Fruit fly (Drosophila melanogaster): ENCODE data around the gene CG34408.
A peak's percentile ranks its signal among the peaks of the same experiment; 100 is the strongest.

The CG34408 gene

dm6 chrX:10219955-10220354 lies at the start of gene CG34408:
Gene CG34408, plus strand, starts transcription at chrX:10220110.
- peak; percentile 66 for TF ChIP-seq Eip78C (GFP tag)
- no peak for TF ChIP-seq eg (GFP tag; IDR thresholded peaks at IDR 0.05)

- no peak for TF ChIP-seq CG6276 (GFP tag; optimal IDR thresholded peaks at IDR 0.05)
- no peak for TF ChIP-seq CG8632 (GFP tag; optimal IDR thresholded peaks at IDR 0.05)
- no peak for TF ChIP-seq eg (GFP tag; IDR thresholded peaks at IDR 0.05)
- TF ChIP-seq Ets96B (tag; optimal IDR thresholded peaks at IDR 0.05), result no peak
- TF ChIP-seq Smox (GFP tag; optimal IDR thresholded peaks at IDR 0.05), result no peak
- TF ChIP-seq Sox15 (GFP tag; optimal IDR thresholded peaks at IDR 0.05), result no peak
- TF ChIP-seq CG11902 (GFP tag; optimal IDR thresholded peaks at IDR 0.05), result no peak
These were observed 37.0 kb upstream of the CG34408 start for dm6 chrX:10182867-10183266.

- peak; percentile 58 for TF ChIP-seq Gug (GFP tag; IDR thresholded peaks at IDR 0.05)
- TF ChIP-seq fd85E (GFP tag; optimal IDR thresholded peaks at IDR 0.05), result no peak
- no peak for TF ChIP-seq CG11902 (GFP tag; optimal IDR thresholded peaks at IDR 0.05)
- TF ChIP-seq topi (GFP tag; optimal IDR thresholded peaks at IDR 0.05), result peak; percentile 2
- TF ChIP-seq CG3032 (tag; optimal IDR thresholded peaks at IDR 0.05), result peak; percentile 44
- peak; percentile 36 for TF ChIP-seq net (GFP tag; optimal IDR thresholded peaks at IDR 0.05)
- peak; percentile 46 for TF ChIP-seq achi (GFP tag; optimal IDR thresholded peaks at IDR 0.05)
- TF ChIP-seq fd59A (GFP tag; optimal IDR thresholded peaks at IDR 0.05), result peak; percentile 30
- no peak for TF ChIP-seq Sox102F (GFP tag; optimal IDR thresholded peaks at IDR 0.05)
- peak; percentile 0 for TF ChIP-seq CG4318 (GFP tag; optimal IDR thresholded peaks at IDR 0.05)
- TF ChIP-seq Eip78C (GFP tag), result peak; percentile 88
- TF ChIP-seq CG6276 (GFP tag; optimal IDR thresholded peaks at IDR 0.05), result no peak
- TF ChIP-seq eg (GFP tag; IDR thresholded peaks at IDR 0.05), result peak; percentile 73
- peak; percentile 16 for TF ChIP-seq CG6792 (GFP tag; optimal IDR thresholded peaks at IDR 0.05)
- TF ChIP-seq dsx (GFP tag; optimal IDR thresholded peaks at IDR 0.05; ENCODE audit: poor library complexity, severe bottlenecking), result no peak
- peak; percentile 32 for TF ChIP-seq Sox14 (GFP tag; optimal IDR thresholded peaks at IDR 0.05)
- TF ChIP-seq CG10669 (GFP tag; optimal IDR thresholded peaks at IDR 0.05), result peak; percentile 18
- TF ChIP-seq Lpt (GFP tag; optimal IDR thresholded peaks at IDR 0.05), result no peak
- TF ChIP-seq CG10631 (GFP tag; optimal IDR thresholded peaks at IDR 0.05), result peak; percentile 42
- no peak for TF ChIP-seq CG16779 (tag; optimal IDR thresholded peaks at IDR 0.05)
- TF ChIP-seq Ets96B (tag; optimal IDR thresholded peaks at IDR 0.05), result peak; percentile 7
- no peak for TF ChIP-seq esn (GFP tag; optimal IDR thresholded peaks at IDR 0.05)
- peak; percentile 63 for TF ChIP-seq CG32006 (GFP tag; optimal IDR thresholded peaks at IDR 0.05)
- TF ChIP-seq cyc (GFP tag; optimal IDR thresholded peaks at IDR 0.05), result no peak
- TF ChIP-seq Hr4 (GFP tag; optimal IDR thresholded peaks at IDR 0.05), result peak; percentile 26
- peak; percentile 56 for TF ChIP-seq Eip75B (GFP tag; optimal IDR thresholded peaks at IDR 0.05)
- TF ChIP-seq vri (GFP tag; optimal IDR thresholded peaks at IDR 0.05), result no peak
- peak; percentile 21 for TF ChIP-seq lz (GFP tag; optimal IDR thresholded peaks at IDR 0.05)
- no peak for TF ChIP-seq CG8632 (GFP tag; optimal IDR thresholded peaks at IDR 0.05)
- TF ChIP-seq OdsH (GFP tag; optimal IDR thresholded peaks at IDR 0.05), result peak; percentile 25
- TF ChIP-seq CG6163 (GFP tag; IDR thresholded peaks at IDR 0.05), result peak; percentile 78
- peak; percentile 35 for TF ChIP-seq Met (GFP tag; optimal IDR thresholded peaks at IDR 0.05)
- peak; percentile 33 for TF ChIP-seq CG3919 (GFP tag; optimal IDR thresholded peaks at IDR 0.05)
- TF ChIP-seq CG34406 (GFP tag; optimal IDR thresholded peaks at IDR 0.05), result no peak
- no peak for TF ChIP-seq CG9139 (GFP tag; optimal IDR thresholded peaks at IDR 0.05)
- no peak for TF ChIP-seq Ets21C (GFP tag; optimal IDR thresholded peaks at IDR 0.05)
- TF ChIP-seq Hr39 (GFP tag; optimal IDR thresholded peaks at IDR 0.05), result peak; percentile 12
- TF ChIP-seq CG11294 (GFP tag; IDR thresholded peaks at IDR 0.05), result peak; percentile 29; the same call in 1 of the 2 replicates
- TF ChIP-seq CG15336 (GFP tag; IDR thresholded peaks at IDR 0.05), result peak; percentile 73
- peak; percentile 71 for TF ChIP-seq CG8119 (GFP tag; IDR thresholded peaks at IDR 0.05)
- no peak for TF ChIP-seq CG31627 (GFP tag; optimal IDR thresholded peaks at IDR 0.05)
- TF ChIP-seq acj6 (GFP tag; optimal IDR thresholded peaks at IDR 0.05), result peak; percentile 40
- TF ChIP-seq CG6808 (GFP tag; optimal IDR thresholded peaks at IDR 0.05), result peak; percentile 21
- TF ChIP-seq pdm3 (GFP tag; optimal IDR thresholded peaks at IDR 0.05), result peak; percentile 44
- peak; percentile 31 for TF ChIP-seq Smox (GFP tag; optimal IDR thresholded peaks at IDR 0.05)
- peak; percentile 77 for TF ChIP-seq svp (GFP tag)
These were observed 35.4 kb upstream of the CG34408 start for dm6 chrX:10184355-10185058.

Data from whole organism, prepupa.